Fruit fly (Drosophila melanogaster) whole organism, embryonic: ENCODE measurements around the gene CG8136.

ENCODE experiments used
- Antp ChIP-seq: fragments of 200-800 bp; sonication (Bioruptor generic); optimal IDR thresholded peaks from 3 replicates; lab custom pipeline; 2016; ENCODE audit warnings: missing biosample characterization, missing genetic modification characterization
- Atf6 ChIP-seq: fragments of 200-800 bp; sonication (Bioruptor generic); IDR thresholded peaks from 2 replicates; pipeline ENCODE4 v1.3.6; 2022; ENCODE audit warnings: missing biosample characterization, missing genetic modification characterization
- Blimp-1 ChIP-seq: fragments of 200-800 bp; sonication (Bioruptor generic); optimal IDR thresholded peaks from 3 replicates; lab custom pipeline; 2018; ENCODE audit warnings: missing biosample characterization, missing genetic modification characterization, mild to moderate bottlenecking, moderate library complexity, missing genetic modification reagents
- C15 ChIP-seq: fragments of 200-800 bp; sonication (Bioruptor generic); IDR thresholded peaks from 3 replicates; pipeline ENCODE4 v1.3.6; 2022; ENCODE audit warnings: missing biosample characterization, missing genetic modification characterization
- CG10543 ChIP-seq: fragments of 200-800 bp; sonication (Bioruptor generic); optimal IDR thresholded peaks from 3 replicates; lab custom pipeline; 2017; ENCODE audit warnings: missing biosample characterization, mild to moderate bottlenecking, missing genetic modification characterization, moderate library complexity
- CG11504 ChIP-seq: fragments of 200-800 bp; sonication (Bioruptor generic); optimal IDR thresholded peaks from 3 replicates; lab custom pipeline; 2019; ENCODE audit warnings: missing biosample characterization, mild to moderate bottlenecking, missing genetic modification characterization, moderate library complexity
- CG12104 ChIP-seq: fragments of 200-800 bp; sonication (Bioruptor generic); optimal IDR thresholded peaks from 3 replicates; lab custom pipeline; 2016; ENCODE audit warnings: missing biosample characterization, missing genetic modification characterization
- CG1233 ChIP-seq: fragments of 200-800 bp; sonication (Bioruptor generic); optimal IDR thresholded peaks from 4 replicates; lab custom pipeline; 2018; ENCODE audit warnings: missing biosample characterization, mild to moderate bottlenecking, missing genetic modification characterization
- CG15269 ChIP-seq: fragments of 200-800 bp; sonication (Bioruptor generic); optimal IDR thresholded peaks from 2 replicates; lab custom pipeline; 2018; ENCODE audit warnings: missing biosample characterization, mild to moderate bottlenecking, missing genetic modification characterization, moderate library complexity
- CG17359 ChIP-seq: fragments of 200-800 bp; sonication (Bioruptor generic); optimal IDR thresholded peaks from 3 replicates; lab custom pipeline; 2018; ENCODE audit warnings: missing biosample characterization, mild to moderate bottlenecking, missing genetic modification characterization, moderate library complexity
- CG17385 ChIP-seq: fragments of 200-800 bp; sonication (Bioruptor generic); optimal IDR thresholded peaks from 3 replicates; lab custom pipeline; 2018; ENCODE audit warnings: missing biosample characterization, mild to moderate bottlenecking, missing genetic modification characterization
- CG17912 ChIP-seq: fragments of 200-800 bp; sonication (Bioruptor generic); optimal IDR thresholded peaks from 2 replicates; lab custom pipeline; 2018; ENCODE audit warnings: missing biosample characterization, mild to moderate bottlenecking, missing genetic modification characterization
- CG2202 ChIP-seq: fragments of 200-800 bp; sonication (Bioruptor generic); optimal IDR thresholded peaks from 2 replicates; lab custom pipeline; 2018; ENCODE audit warnings: missing biosample characterization, mild to moderate bottlenecking, missing genetic modification characterization
- CG31365 ChIP-seq: fragments of 200-800 bp; sonication (Bioruptor generic); optimal IDR thresholded peaks from 2 replicates; lab custom pipeline; 2018; ENCODE audit warnings: missing biosample characterization, mild to moderate bottlenecking, missing genetic modification characterization
- CG4328 ChIP-seq: fragments of 200-800 bp; sonication (Bioruptor generic); optimal IDR thresholded peaks from 3 replicates; lab custom pipeline; 2017; ENCODE audit warnings: missing biosample characterization, missing genetic modification reagents, missing genetic modification characterization
- CG5245 ChIP-seq: fragments of 200-800 bp; sonication (Bioruptor generic); optimal IDR thresholded peaks from 3 replicates; lab custom pipeline; 2016; ENCODE audit warnings: missing biosample characterization, missing genetic modification characterization
- CG6765 ChIP-seq: fragments of 200-800 bp; sonication (Bioruptor generic); optimal IDR thresholded peaks from 3 replicates; lab custom pipeline; 2017; ENCODE audit warnings: missing biosample characterization, mild to moderate bottlenecking, missing genetic modification characterization
- CG7271 ChIP-seq: fragments of 200-800 bp; sonication (Bioruptor generic); optimal IDR thresholded peaks from 2 replicates; lab custom pipeline; 2018; ENCODE audit warnings: missing biosample characterization, mild to moderate bottlenecking, missing genetic modification characterization, moderate library complexity
- CG7556 ChIP-seq: fragments of 200-800 bp; sonication (Bioruptor generic); optimal IDR thresholded peaks from 2 replicates; lab custom pipeline; 2017; ENCODE audit warnings: missing biosample characterization, mild to moderate bottlenecking, missing genetic modification characterization
- CG8290 ChIP-seq, 3 experiments: fragments of 200-800 bp; sonication (Bioruptor generic); optimal IDR thresholded peaks; 2 replicates each; lab custom pipeline; 2016 to 2019; ENCODE audit warnings: missing biosample characterization in 3 of 3, missing genetic modification characterization in 3 of 3, mild to moderate bottlenecking in 2 of 3, moderate library complexity in 1 of 3
- CG8765 ChIP-seq: fragments of 200-800 bp; sonication (Bioruptor generic); IDR thresholded peaks from 2 replicates; pipeline ENCODE4 v1.3.6; 2022; ENCODE audit warnings: missing biosample characterization, missing genetic modification characterization
- CG8924 ChIP-seq: fragments of 200-800 bp; optimal IDR thresholded peaks from 3 replicates; lab custom pipeline; 2019; ENCODE audit warnings: missing biosample characterization, mild to moderate bottlenecking, missing genetic modification characterization, moderate library complexity
- CTCF ChIP-seq: fragments of 200-800 bp; sonication (Bioruptor generic); optimal IDR thresholded peaks from 2 replicates; lab custom pipeline; 2017; ENCODE audit warnings: missing biosample characterization, mild to moderate bottlenecking, missing genetic modification characterization, moderate library complexity
- CrebB ChIP-seq: fragments of 200-800 bp; sonication (Bioruptor generic); optimal IDR thresholded peaks from 3 replicates; lab custom pipeline; 2018; ENCODE audit warnings: missing biosample characterization, mild to moderate bottlenecking, missing genetic modification characterization
- D19B ChIP-seq: fragments of 200-800 bp; sonication (Bioruptor generic); optimal IDR thresholded peaks from 2 replicates; lab custom pipeline; 2017; ENCODE audit warnings: missing biosample characterization, mild to moderate bottlenecking, missing genetic modification characterization
- GATAe ChIP-seq: fragments of 200-800 bp; sonication (Bioruptor generic); conservative IDR thresholded peaks from 2 replicates; pipeline ENCODE4 v1.3.6; 2022; ENCODE audit warnings: missing biosample characterization, missing genetic modification characterization
- H15 ChIP-seq: fragments of 200-800 bp; sonication (Bioruptor generic); IDR thresholded peaks from 3 replicates; pipeline ENCODE4 v1.3.6; 2022; ENCODE audit warnings: missing biosample characterization, missing genetic modification characterization
- Lpt ChIP-seq: fragments of >200 bp; optimal IDR thresholded peaks from 2 replicates; lab custom pipeline; 2018; ENCODE audit warnings: missing biosample characterization, missing genetic modification characterization
- Mes4 ChIP-seq: fragments of 200-800 bp; sonication (Bioruptor generic); optimal IDR thresholded peaks from 2 replicates; lab custom pipeline; 2016; ENCODE audit warnings: missing biosample characterization, missing genetic modification characterization
- NK7.1 ChIP-seq: fragments of 200-800 bp; sonication (Bioruptor generic); optimal IDR thresholded peaks from 3 replicates; lab custom pipeline; 2016; ENCODE audit warnings: missing biosample characterization, missing genetic modification characterization
- Nf-YB ChIP-seq: fragments of 200-800 bp; sonication (Bioruptor generic); optimal IDR thresholded peaks from 3 replicates; lab custom pipeline; 2019; ENCODE audit warnings: missing biosample characterization, mild to moderate bottlenecking, missing genetic modification characterization, moderate library complexity
- Tbp ChIP-seq: fragments of >200 bp; optimal IDR thresholded peaks from 2 replicates; lab custom pipeline; 2018; ENCODE audit warnings: missing biosample characterization, missing genetic modification characterization
- Xbp1 ChIP-seq: fragments of 200-800 bp; sonication (Bioruptor generic); optimal IDR thresholded peaks from 3 replicates; lab custom pipeline; 2016; ENCODE audit warnings: missing biosample characterization, mild to moderate bottlenecking, missing genetic modification characterization
- bab2 ChIP-seq: fragments of 200-800 bp; sonication (Bioruptor generic); optimal IDR thresholded peaks from 2 replicates; lab custom pipeline; 2016; ENCODE audit warnings: missing biosample characterization, missing genetic modification characterization
- cg ChIP-seq: fragments of 200-800 bp; sonication (Bioruptor generic); optimal IDR thresholded peaks from 3 replicates; lab custom pipeline; 2019; ENCODE audit warnings: missing biosample characterization, mild to moderate bottlenecking, missing genetic modification characterization, moderate library complexity
- corto ChIP-seq: fragments of 200-800 bp; sonication (Bioruptor generic); optimal IDR thresholded peaks from 2 replicates; lab custom pipeline; 2016; ENCODE audit warnings: missing biosample characterization, mild to moderate bottlenecking, missing genetic modification characterization, moderate library complexity
- crp ChIP-seq, 2 experiments: fragments of 200-800 bp; sonication (Bioruptor generic); optimal IDR thresholded peaks; 2 replicates in 1 of 2; 3 replicates in 1 of 2; lab custom pipeline; 2017; ENCODE audit warnings: missing biosample characterization in 2 of 2, missing genetic modification characterization in 2 of 2, mild to moderate bottlenecking in 1 of 2, moderate library complexity in 1 of 2
- dan ChIP-seq: fragments of 200-800 bp; sonication (Bioruptor generic); IDR thresholded peaks from 2 replicates; pipeline ENCODE4 v1.3.6; 2022; ENCODE audit warnings: missing biosample characterization, missing genetic modification characterization
- dpn ChIP-seq, 2 experiments: fragments of 200-800 bp; sonication (Bioruptor generic); optimal IDR thresholded peaks; 3 replicates each; lab custom pipeline; 2016; ENCODE audit warnings: missing biosample characterization in 2 of 2, missing genetic modification characterization in 2 of 2
- fru ChIP-seq: fragments of >200 bp; optimal IDR thresholded peaks from 2 replicates; lab custom pipeline; 2017
- gcm ChIP-seq: fragments of 200-800 bp; sonication (Bioruptor generic); optimal IDR thresholded peaks from 2 replicates; lab custom pipeline; 2019; ENCODE audit warnings: missing biosample characterization, mild to moderate bottlenecking, missing genetic modification characterization, moderate library complexity
- nerfin-2 ChIP-seq: fragments of 200-800 bp; sonication (Bioruptor generic); IDR thresholded peaks from 2 replicates; pipeline ENCODE4 v1.3.6; 2022; ENCODE audit warnings: missing biosample characterization, missing genetic modification characterization; ENCODE audit not compliant: partially characterized antibody
- oc ChIP-seq: fragments of 200-800 bp; sonication (Bioruptor generic); optimal IDR thresholded peaks from 2 replicates; lab custom pipeline; 2018; ENCODE audit warnings: missing biosample characterization, mild to moderate bottlenecking, missing genetic modification characterization, moderate library complexity
- onecut ChIP-seq: fragments of 200-800 bp; sonication (Bioruptor generic); IDR thresholded peaks from 2 replicates; pipeline ENCODE4 v1.3.6; 2022; ENCODE audit warnings: missing biosample characterization, missing genetic modification characterization
- otp ChIP-seq: fragments of 200-800 bp; sonication (Bioruptor generic); IDR thresholded peaks from 3 replicates; pipeline ENCODE4, ENCODE4 v1.3.6; 2022; ENCODE audit warnings: missing biosample characterization, missing genetic modification characterization
- slbo ChIP-seq: fragments of 200-800 bp; sonication (Bioruptor generic); IDR thresholded peaks from 2 replicates; pipeline ENCODE4 v1.3.6; 2022; ENCODE audit warnings: missing biosample characterization, missing genetic modification characterization
- sr ChIP-seq: fragments of 200-800 bp; sonication (Bioruptor generic); IDR thresholded peaks from 3 replicates; pipeline ENCODE4 v1.3.6; 2022; ENCODE audit warnings: missing biosample characterization, missing genetic modification characterization
- twi ChIP-seq: fragments of 200-800 bp; optimal IDR thresholded peaks from 2 replicates; lab custom pipeline; 2019; ENCODE audit warnings: missing biosample characterization, mild to moderate bottlenecking, missing genetic modification characterization, moderate library complexity
- usp ChIP-seq: fragments of >200 bp; optimal IDR thresholded peaks from 2 replicates; lab custom pipeline; 2017; ENCODE audit warnings: missing biosample characterization, missing genetic modification characterization
- wdn ChIP-seq: fragments of 200-800 bp; sonication (Bioruptor generic); IDR thresholded peaks from 2 replicates; pipeline ENCODE4 v1.3.6; 2022; ENCODE audit warnings: missing biosample characterization, missing genetic modification characterization
- z ChIP-seq: fragments of 200-800 bp; sonication (Bioruptor generic); IDR thresholded peaks from 3 replicates; pipeline ENCODE4 v1.3.6; 2022; ENCODE audit warnings: missing biosample characterization, missing genetic modification characterization

The CG8136 gene

dm6 chr3R:8676560-8677000 is 44.6 kb upstream of the CG8136 start, which contains the start of the genes Unc50, CG11755 and CG8043 (continued):
- TF ChIP-seq CG12104 (GFP tag; lab: Kevin White, UChicago) (peak; percentile 64), slbo (peak; percentile 83), fru (lab: Kevin White, UChicago) (no peak), CG11504 (peak; percentile 80), Xbp1 (GFP tag; lab: Kevin White, UChicago) (peak; percentile 91), Lpt (GFP tag; lab: Kevin White, UChicago) (no peak), onecut (GFP tag; lab: Robert Waterston, UW) (peak; percentile 58), CrebB (tag; lab: Kevin White, UChicago) (peak; percentile 64), CG17359 (tag; lab: Kevin White, UChicago) (peak; percentile 68), Tbp (GFP tag; lab: Kevin White, UChicago) (no peak), D19B (GFP tag; lab: Kevin White, UChicago) (peak; percentile 24), corto (GFP tag; lab: Kevin White, UChicago) (peak; percentile 72), sr (no peak), Antp (peak; percentile 53), H15 (GFP tag; lab: Robert Waterston, UW) (peak; percentile 69; the same call in 2 of the 3 replicates), dpn (GFP tag; optimal IDR thresholded peaks at IDR 0.05; lab: Kevin White, UChicago) (peak; percentile 78 to 84), NK7.1 (GFP tag; lab: Kevin White, UChicago) (peak; percentile 25), Nf-YB (GFP tag; lab: Kevin White, UChicago) (peak; percentile 62), CG15269 (no peak), CG2202 (peak; percentile 32), CG10543 (GFP tag; lab: Kevin White, UChicago) (peak; percentile 78), CG8290 (GFP tag; optimal IDR thresholded peaks at IDR 0.05; lab: Kevin White, UChicago) (peak; percentile 64), CG8290 (tag; optimal IDR thresholded peaks at IDR 0.05; lab: Kevin White, UChicago) (peak in 1 of 2 experiments; percentile 44), CG7556 (GFP tag; lab: Kevin White, UChicago) (peak; percentile 74), usp (GFP tag; lab: Kevin White, UChicago) (no peak), twi (tag; lab: Kevin White, UChicago) (peak; percentile 73), GATAe (peak; percentile 78), Mes4 (peak; percentile 27), CG17385 (GFP tag; lab: Kevin White, UChicago) (peak; percentile 71), CG17912 (GFP tag; lab: Kevin White, UChicago) (no peak), CG4328 (peak; percentile 31), CG8924 (tag; lab: Kevin White, UChicago) (peak; percentile 82), nerfin-2 (GFP tag; lab: Robert Waterston, UW) (peak; percentile 88), z (GFP tag; lab: Robert Waterston, UW) (no peak), CG6765 (GFP tag; lab: Kevin White, UChicago) (peak; percentile 11), cg (no peak), dan (no peak), otp (GFP tag; lab: Robert Waterston, UW) (no peak), oc (peak; percentile 17), bab2 (peak; percentile 57), CG1233 (GFP tag; lab: Kevin White, UChicago) (peak; percentile 70), Atf6 (GFP tag; lab: Robert Waterston, UW) (peak; percentile 63; the same call in 1 of the 2 replicates), Blimp-1 (GFP tag; lab: Kevin White, UChicago) (no peak), CG5245 (GFP tag; lab: Kevin White, UChicago) (peak; percentile 45), CG31365 (peak; percentile 19), gcm (peak; percentile 73), crp (GFP tag; optimal IDR thresholded peaks at IDR 0.05; lab: Kevin White, UChicago) (peak; percentile 94 to 98), CTCF (GFP tag; lab: Kevin White, UChicago) (no peak), CG7271 (tag; lab: Kevin White, UChicago) (peak; percentile 30), wdn (0 out of 2 replicates have a peak, but pooled peaks have one; percentile 61), CG8765 (GFP tag; lab: Robert Waterston, UW) (peak; percentile 50; the same call in 1 of the 2 replicates), C15 (peak; percentile 16; the same call in 1 of the 3 replicates)
